Worm (Caenorhabditis elegans): ENCODE results near the gene ZC477.3.

ZC477.3 gene

ce11 chrIV:7081214-7081613 is 22.1 kb upstream of the ZC477.3 start, which contains the start of gene Y43B11AR.1:
Gene Y43B11AR.1 (plus strand): TSS chrIV:7081514.
- TF ChIP-seq xbp-1 (tag; optimal IDR thresholded peaks at IDR 0.05) (no peak), C16A3.4 (tag; optimal IDR thresholded peaks at IDR 0.05) (no peak), lin-39 (tag; optimal IDR thresholded peaks at IDR 0.05) (no peak), hlh-4 (tag; optimal IDR thresholded peaks at IDR 0.05) (no peak), F16B12.6 (tag; optimal IDR thresholded peaks at IDR 0.05) (no peak), nhr-90 (tag; optimal IDR thresholded peaks at IDR 0.05; ENCODE audit: poor library complexity) (no peak), lir-3 (tag; optimal IDR thresholded peaks at IDR 0.05; ENCODE audit: poor library complexity) (no peak), swsn-7 (tag; optimal IDR thresholded peaks at IDR 0.05) (no peak), zip-4 (GFP tag; optimal IDR thresholded peaks at IDR 0.05) (no peak), mab-9 (GFP tag; IDR thresholded peaks at IDR 0.05) (no peak), lin-15B (tag; optimal IDR thresholded peaks at IDR 0.05) (no peak)

ce11 chrIV:7083382-7083784 is 19.9 kb upstream of the ZC477.3 start, which contains the start of gene Y43B11AR.3:
Gene Y43B11AR.3 (minus strand): TSS chrIV:7083716.
- TF ChIP-seq nhr-85 (tag) (peak; percentile 56), rnt-1 (tag; optimal IDR thresholded peaks at IDR 0.05) (peak; percentile 30), nhr-90 (tag; optimal IDR thresholded peaks at IDR 0.05; ENCODE audit: poor library complexity) (peak; percentile 34), aly-2 (tag; optimal IDR thresholded peaks at IDR 0.05) (peak; percentile 78), ama-1 (optimal IDR thresholded peaks at IDR 0.05) (peak; percentile 49), egl-13 (tag; optimal IDR thresholded peaks at IDR 0.05) (no peak), fos-1 (tag; optimal IDR thresholded peaks at IDR 0.05) (peak; percentile 44), nhr-47 (tag; optimal IDR thresholded peaks at IDR 0.05) (peak; percentile 8), efl-1 (optimal IDR thresholded peaks at IDR 0.05) (peak; percentile 9 to 12), efl-1 (GFP tag; optimal IDR thresholded peaks at IDR 0.05 in 1 of 2) (peak in 1 of 2 experiments; percentile 22), nhr-71 (tag; optimal IDR thresholded peaks at IDR 0.05) (peak; percentile 46), ces-1 (GFP tag; optimal IDR thresholded peaks at IDR 0.05) (no peak), lsy-2 (tag; optimal IDR thresholded peaks at IDR 0.05) (peak in 1 of 2 experiments; percentile 14), elt-3 (tag; optimal IDR thresholded peaks at IDR 0.05) (no peak)

ce11 chrIV:7083976-7084375 is 19.3 kb upstream of the ZC477.3 start:
- TF ChIP-seq snu-23 (GFP tag; optimal IDR thresholded peaks at IDR 0.05) (no peak), elt-3 (tag; optimal IDR thresholded peaks at IDR 0.05) (no peak), grh-1 (GFP tag; IDR thresholded peaks at IDR 0.05) (no peak), nhr-84 (tag; optimal IDR thresholded peaks at IDR 0.05) (no peak), ceh-63 (GFP tag; optimal IDR thresholded peaks at IDR 0.05) (no peak), egl-27 (tag; optimal IDR thresholded peaks at IDR 0.05) (no peak), vab-15 (tag; optimal IDR thresholded peaks at IDR 0.05) (no peak), ceh-88 (GFP tag; IDR thresholded peaks at IDR 0.05) (no peak), swsn-7 (tag; optimal IDR thresholded peaks at IDR 0.05) (no peak), lsy-2 (tag; optimal IDR thresholded peaks at IDR 0.05) (no peak), mdl-1 (tag; optimal IDR thresholded peaks at IDR 0.05) (no peak), zag-1 (tag; optimal IDR thresholded peaks at IDR 0.05) (no peak), zip-4 (GFP tag; optimal IDR thresholded peaks at IDR 0.05) (no peak), mep-1 (tag; optimal IDR thresholded peaks at IDR 0.05) (no peak), efl-3 (GFP tag; optimal IDR thresholded peaks at IDR 0.05) (no peak), fkh-4 (tag; optimal IDR thresholded peaks at IDR 0.05; ENCODE audit: borderline replicate concordance) (no peak), C34B4.2 (tag; optimal IDR thresholded peaks at IDR 0.05) (no peak), nhr-28 (tag; optimal IDR thresholded peaks at IDR 0.05) (no peak), fkh-10 (GFP tag; optimal IDR thresholded peaks at IDR 0.05) (no peak)
